Worm (Caenorhabditis elegans) whole organism, L4 larva: ENCODE data around the gene F54D5.3.
A peak's percentile ranks its signal among the peaks of the same experiment; 100 is the strongest.

ENCODE experiments used
- D1046.2 ChIP-seq: fragments of 200-800 bp; sonication (Bioruptor generic); IDR thresholded peaks from 2 replicates; pipeline ENCODE4 v1.3.6; 2022; ENCODE audit warnings: missing genetic modification characterization, missing compliant biosample characterization
- F44E2.7 ChIP-seq: fragments of 200-800 bp; sonication (Bioruptor generic); IDR thresholded peaks from 2 replicates; pipeline ENCODE4 v2.1.2; 2022; ENCODE audit warnings: missing genetic modification characterization, missing compliant biosample characterization
- T26A8.4 ChIP-seq: fragments of 200-800 bp; sonication (Bioruptor generic); IDR thresholded peaks from 2 replicates; pipeline ENCODE4 v1.3.6; 2022; ENCODE audit warnings: missing genetic modification characterization, missing compliant biosample characterization
- Y48G9A.11 ChIP-seq: fragments of 200-800 bp; sonication (Bioruptor generic); IDR thresholded peaks from 2 replicates; pipeline ENCODE4 v1.3.6; 2022; ENCODE audit warnings: missing genetic modification reagents, missing genetic modification characterization, missing compliant biosample characterization
- Y5F2A.4 ChIP-seq: fragments of 200-800 bp; sonication (Bioruptor generic); optimal IDR thresholded peaks from 2 replicates; lab custom pipeline; 2018; ENCODE audit warnings: mild to moderate bottlenecking, missing genetic modification characterization, missing compliant biosample characterization
- Y75B8A.6 ChIP-seq: fragments of 200-800 bp; sonication (Bioruptor generic); IDR thresholded peaks from 2 replicates; pipeline ENCODE4 v1.3.6; 2022; ENCODE audit warnings: missing genetic modification reagents, missing genetic modification characterization, missing compliant biosample characterization
- ZK337.2 ChIP-seq: fragments of 200-800 bp; sonication (Bioruptor generic); IDR thresholded peaks from 2 replicates; pipeline ENCODE4 v1.3.6; 2022; ENCODE audit warnings: missing genetic modification reagents, missing genetic modification characterization, missing compliant biosample characterization
- aha-1 ChIP-seq: fragments of 150-350 bp; peaks from one replicate; lab custom pipeline; 2014; ENCODE audit warnings: missing biosample characterization, missing genetic modification characterization
- aly-2 ChIP-seq: sonication (generic microtip); optimal IDR thresholded peaks from 2 replicates; lab custom pipeline; 2018; ENCODE audit warnings: missing biosample characterization, missing genetic modification characterization
- ama-1 ChIP-seq: fragments of 150-350 bp; optimal IDR thresholded peaks from 2 replicates; lab custom pipeline; 2014; ENCODE audit warnings: inconsistent platforms, mixed read lengths
- ceh-20 ChIP-seq: fragments of 200-800 bp; sonication (Bioruptor generic); IDR thresholded peaks from 2 replicates; pipeline ENCODE4 v1.3.6; 2022; ENCODE audit warnings: missing genetic modification reagents, missing genetic modification characterization, missing compliant biosample characterization
- ceh-28 ChIP-seq: fragments of 150-350 bp; optimal IDR thresholded peaks from 2 replicates; lab custom pipeline; 2014; ENCODE audit warnings: missing biosample characterization, missing genetic modification reagents, missing genetic modification characterization
- ceh-82 ChIP-seq: sonication (generic microtip); optimal IDR thresholded peaks from 2 replicates; lab custom pipeline; 2017; ENCODE audit warnings: missing biosample characterization, missing genetic modification characterization
- ctbp-1 ChIP-seq: fragments of 200-800 bp; sonication (Bioruptor generic); IDR thresholded peaks from 2 replicates; pipeline ENCODE4 v1.3.6; 2022; ENCODE audit warnings: missing genetic modification reagents, missing genetic modification characterization, missing compliant biosample characterization
- daf-12 ChIP-seq: fragments of 150-350 bp; optimal IDR thresholded peaks from 2 replicates; lab custom pipeline; 2014; ENCODE audit warnings: missing biosample characterization, missing genetic modification reagents, missing genetic modification characterization
- daf-16 ChIP-seq, 3 experiments: sonication (generic microtip); optimal IDR thresholded peaks; 2 replicates each; lab custom pipeline; 2016 to 2017; ENCODE audit warnings: missing genetic modification characterization in 3 of 3, missing genetic modification reagents in 3 of 3, mild to moderate bottlenecking in 2 of 3, missing compliant biosample characterization in 2 of 3, missing biosample characterization in 1 of 3, moderate library complexity in 1 of 3
- daf-8 ChIP-seq: fragments of 200-800 bp; sonication (Bioruptor generic); IDR thresholded peaks from 2 replicates; pipeline ENCODE4 v1.3.6; 2022; ENCODE audit warnings: missing genetic modification characterization, missing compliant biosample characterization
- dve-1 ChIP-seq: sonication (generic microtip); optimal IDR thresholded peaks from 2 replicates; lab custom pipeline; 2017; ENCODE audit warnings: antibody characterized with exemption, mild to moderate bottlenecking, missing genetic modification characterization, missing compliant biosample characterization; ENCODE audit not compliant: insufficient read depth
- gei-8 ChIP-seq: fragments of 200-800 bp; sonication (Bioruptor generic); optimal IDR thresholded peaks from 2 replicates; lab custom pipeline; 2018; ENCODE audit warnings: mild to moderate bottlenecking, missing genetic modification characterization, missing compliant biosample characterization
- hif-1 ChIP-seq, 2 experiments: sonication (generic microtip); optimal IDR thresholded peaks; 2 replicates each; lab custom pipeline; 2016 to 2017; ENCODE audit warnings: missing compliant biosample characterization in 2 of 2, missing genetic modification characterization in 2 of 2, missing genetic modification reagents in 2 of 2, missing genotype in 2 of 2, mild to moderate bottlenecking in 1 of 2
- hlh-30 ChIP-seq: sonication (generic microtip); optimal IDR thresholded peaks from 2 replicates; lab custom pipeline; 2017; ENCODE audit warnings: antibody characterized with exemption, mild to moderate bottlenecking, missing genetic modification characterization, missing compliant biosample characterization; ENCODE audit not compliant: insufficient read depth
- hmg-1.1 ChIP-seq: fragments of 200-800 bp; sonication (Bioruptor generic); IDR thresholded peaks from 2 replicates; pipeline ENCODE4 v1.3.6; 2022; ENCODE audit warnings: missing genetic modification reagents, missing genetic modification characterization, missing compliant biosample characterization
- jun-1 ChIP-seq: fragments of 150-350 bp; optimal IDR thresholded peaks from 2 replicates; lab custom pipeline; 2014; ENCODE audit warnings: missing biosample characterization, missing genetic modification reagents, missing genetic modification characterization
- lim-7 ChIP-seq: fragments of 200-800 bp; sonication (Bioruptor generic); IDR thresholded peaks from 2 replicates; pipeline ENCODE4 v1.3.6; 2022; ENCODE audit warnings: missing genetic modification characterization, missing compliant biosample characterization
- lin-1 ChIP-seq: fragments of 200-800 bp; sonication (Bioruptor generic); IDR thresholded peaks from 2 replicates; pipeline ENCODE4 v1.3.6; 2022; ENCODE audit warnings: missing genetic modification reagents, missing genetic modification characterization, missing compliant biosample characterization
- lin-15B ChIP-seq: fragments of 150-350 bp; sonication (generic microtip); optimal IDR thresholded peaks from 3 replicates; lab custom pipeline; 2014; ENCODE audit warnings: missing biosample characterization, missing genetic modification characterization
- lin-38 ChIP-seq: fragments of 200-800 bp; sonication (Bioruptor generic); IDR thresholded peaks from 2 replicates; pipeline ENCODE4 v1.3.6; 2022; ENCODE audit warnings: missing genetic modification reagents, missing genetic modification characterization, missing compliant biosample characterization
- madf-5 ChIP-seq, 2 experiments: fragments of 200-800 bp; sonication (Bioruptor generic); IDR thresholded peaks; 2 replicates each; pipeline ENCODE4 v1.3.6; 2022; ENCODE audit warnings: missing compliant biosample characterization in 2 of 2, missing genetic modification characterization in 2 of 2
- mdl-1 ChIP-seq, 2 experiments: fragments of 150-350 bp in 1 of 2; sonication (generic microtip) in 1 of 2; optimal IDR thresholded peaks; 2 replicates each; lab custom pipeline; 2014 to 2017; ENCODE audit warnings: missing biosample characterization in 2 of 2, missing genetic modification characterization in 2 of 2
- mxl-2 ChIP-seq: fragments of 200-800 bp; sonication (Bioruptor generic); conservative IDR thresholded peaks from 2 replicates; pipeline ENCODE4 v1.3.6; 2022; ENCODE audit warnings: missing genetic modification reagents, missing genetic modification characterization, missing compliant biosample characterization
- nhr-11 ChIP-seq: fragments of 150-350 bp; optimal IDR thresholded peaks from 2 replicates; lab custom pipeline; 2014; ENCODE audit warnings: missing biosample characterization, missing genetic modification characterization
- nhr-111 ChIP-seq: fragments of 200-800 bp; sonication (Bioruptor generic); optimal IDR thresholded peaks from 2 replicates; lab custom pipeline; 2018; ENCODE audit warnings: mild to moderate bottlenecking, missing genetic modification characterization, missing compliant biosample characterization
- nhr-41 ChIP-seq: fragments of 200-800 bp; sonication (Bioruptor generic); IDR thresholded peaks from 2 replicates; pipeline ENCODE4 v1.3.6; 2022; ENCODE audit warnings: missing genetic modification reagents, missing genetic modification characterization, missing compliant biosample characterization
- nhr-6 ChIP-seq: fragments of 150-350 bp; optimal IDR thresholded peaks from 2 replicates; lab custom pipeline; 2014; ENCODE audit warnings: missing biosample characterization, missing genetic modification characterization
- nhr-76 ChIP-seq: fragments of 150-350 bp; optimal IDR thresholded peaks from 2 replicates; lab custom pipeline; 2014; ENCODE audit warnings: missing biosample characterization, missing genetic modification characterization
- nhr-77 ChIP-seq: fragments of 150-350 bp; optimal IDR thresholded peaks from 2 replicates; lab custom pipeline; 2014; ENCODE audit warnings: missing biosample characterization, missing genetic modification characterization
- rbr-2 ChIP-seq: sonication (generic microtip); optimal IDR thresholded peaks from 2 replicates; lab custom pipeline; 2016; ENCODE audit warnings: missing genotype, missing genetic modification characterization, missing compliant biosample characterization
- saeg-2 ChIP-seq: fragments of 200-800 bp; sonication (Bioruptor generic); IDR thresholded peaks from 2 replicates; pipeline ENCODE4 v1.3.6; 2022; ENCODE audit warnings: missing genetic modification reagents, missing genetic modification characterization, missing compliant biosample characterization
- set-16 ChIP-seq: fragments of 200-800 bp; sonication (Bioruptor generic); IDR thresholded peaks from 2 replicates; pipeline ENCODE4 v1.3.6; 2022; ENCODE audit warnings: missing genetic modification reagents, missing genetic modification characterization, missing compliant biosample characterization
- snpc-1.2 ChIP-seq: fragments of 200-800 bp; sonication (Bioruptor generic); IDR thresholded peaks from 2 replicates; pipeline ENCODE4 v1.3.6; 2022; ENCODE audit warnings: missing genetic modification reagents, missing genetic modification characterization, missing compliant biosample characterization
- snpc-4 ChIP-seq: fragments of 150-350 bp; optimal IDR thresholded peaks from 2 replicates; lab custom pipeline; 2014; ENCODE audit warnings: missing biosample characterization, missing genetic modification characterization
- spr-3 ChIP-seq: fragments of 200-800 bp; sonication (Bioruptor generic); optimal IDR thresholded peaks from 2 replicates; lab custom pipeline; 2018; ENCODE audit warnings: mild to moderate bottlenecking, missing genetic modification characterization, missing compliant biosample characterization
- unc-130 ChIP-seq: sonication (generic microtip); optimal IDR thresholded peaks from 2 replicates; lab custom pipeline; 2016; ENCODE audit warnings: missing genetic modification reagents, missing genetic modification characterization, missing compliant biosample characterization
- vab-7 ChIP-seq: fragments of 200-800 bp; sonication (Bioruptor generic); IDR thresholded peaks from 2 replicates; pipeline ENCODE4 v1.3.6; 2022; ENCODE audit warnings: missing genetic modification reagents, missing genetic modification characterization, missing compliant biosample characterization
- zfp-2 ChIP-seq: sonication (generic microtip); optimal IDR thresholded peaks from 2 replicates; lab custom pipeline; 2016; ENCODE audit warnings: mild to moderate bottlenecking, missing genetic modification characterization, missing compliant biosample characterization
- ztf-7 ChIP-seq: fragments of 150-350 bp; optimal IDR thresholded peaks from 2 replicates; lab custom pipeline; 2014; ENCODE audit warnings: missing biosample characterization, missing genetic modification characterization

The F54D5.3 gene

ce11 chrII:11536505-11536904 lies 35.1 kb upstream of the F54D5.3 start:
- TF ChIP-seq aha-1 (tag; lab: Kevin White, UChicago), result peak; percentile 63
- no peak for TF ChIP-seq gei-8 (GFP tag; lab: Kevin White, UChicago)

ce11 chrII:11537115-11537514 lies 34.5 kb upstream of the F54D5.3 start:
- 0 out of 2 replicates have a peak, but pooled peaks have one; percentile 8 for TF ChIP-seq D1046.2 (GFP tag; lab: Robert Waterston, UW)
- no peak for TF ChIP-seq daf-12 (tag; lab: Kevin White, UChicago)
- peak; percentile 64; the same call in 1 of the 2 replicates for TF ChIP-seq Y48G9A.11 (GFP tag; lab: Robert Waterston, UW)
- no peak for TF ChIP-seq snpc-4 (tag; lab: Kevin White, UChicago)
- no peak for TF ChIP-seq daf-16 (GFP tag; optimal IDR thresholded peaks at IDR 0.05; lab: Kevin White, UChicago)
- no peak for TF ChIP-seq daf-16 (tag; optimal IDR thresholded peaks at IDR 0.05; lab: Kevin White, UChicago)
- TF ChIP-seq daf-8, result no peak
- TF ChIP-seq aha-1 (tag; lab: Kevin White, UChicago), result no peak
- peak; percentile 73 for TF ChIP-seq lin-38
- no peak for TF ChIP-seq ceh-82 (tag; lab: Kevin White, UChicago)
- TF ChIP-seq nhr-6 (tag; lab: Kevin White, UChicago), result no peak
- TF ChIP-seq unc-130 (GFP tag; lab: Kevin White, UChicago), result peak; percentile 70
- TF ChIP-seq lin-15B (tag; lab: Kevin White, UChicago), result no peak
- no peak for TF ChIP-seq aly-2 (tag; lab: Kevin White, UChicago)
- TF ChIP-seq nhr-111 (GFP tag; lab: Kevin White, UChicago), result no peak
- no peak for TF ChIP-seq nhr-11
- TF ChIP-seq ceh-20, result no peak
- TF ChIP-seq lin-1, result no peak
- no peak for TF ChIP-seq saeg-2 (GFP tag; lab: Robert Waterston, UW)
- no peak for TF ChIP-seq ztf-7 (tag; lab: Kevin White, UChicago)
- no peak for TF ChIP-seq hmg-1.1 (GFP tag; lab: Robert Waterston, UW)
- TF ChIP-seq mdl-1 (tag; optimal IDR thresholded peaks at IDR 0.05; lab: Kevin White, UChicago), result peak in 1 of 2 experiments; percentile 3
- no peak for TF ChIP-seq snpc-1.2
- TF ChIP-seq hif-1 (tag; optimal IDR thresholded peaks at IDR 0.05; lab: Kevin White, UChicago), result no peak
- peak; percentile 9 for TF ChIP-seq spr-3 (GFP tag; lab: Kevin White, UChicago)
- TF ChIP-seq hlh-30 (tag; lab: Kevin White, UChicago), result no peak
- TF ChIP-seq set-16 (GFP tag; lab: Robert Waterston, UW), result peak; percentile 82
- no peak for TF ChIP-seq F44E2.7 (GFP tag; lab: Robert Waterston, UW)
- TF ChIP-seq rbr-2 (tag; lab: Kevin White, UChicago), result no peak
- no peak for TF ChIP-seq mxl-2 (GFP tag; lab: Robert Waterston, UW)
- no peak for TF ChIP-seq vab-7 (GFP tag; lab: Robert Waterston, UW)
- TF ChIP-seq ceh-28 (tag; lab: Kevin White, UChicago), result no peak
- no peak for TF ChIP-seq ama-1 (lab: Kevin White, UChicago)

- TF ChIP-seq ZK337.2 (GFP tag; lab: Robert Waterston, UW) (no peak), zfp-2 (no peak), madf-5 (GFP tag; IDR thresholded peaks at IDR 0.05; lab: Robert Waterston, UW) (no peak), Y75B8A.6 (GFP tag; lab: Robert Waterston, UW) (no peak), T26A8.4 (GFP tag; lab: Robert Waterston, UW) (no peak), nhr-77 (tag; lab: Kevin White, UChicago) (no peak), spr-3 (GFP tag; lab: Kevin White, UChicago) (no peak), nhr-41 (GFP tag; lab: Robert Waterston, UW) (no peak), Y5F2A.4 (no peak), dve-1 (no peak), lim-7 (GFP tag; lab: Robert Waterston, UW) (no peak), nhr-76 (no peak), snpc-1.2 (no peak), jun-1 (no peak), ctbp-1 (GFP tag; lab: Robert Waterston, UW) (no peak)
- TF ChIP-seq, all 104 proteins: peak for 0
These were observed 34.0 kb upstream of the F54D5.3 start for ce11 chrII:11537606-11538016.
